Worm (Caenorhabditis elegans) whole organism, L2 larva: ENCODE results near the gene ebp-2.

Source experiments
- C34F6.9 ChIP-seq: fragments of 150-350 bp; optimal IDR thresholded peaks from 2 replicates; lab custom pipeline; 2014; ENCODE audit warnings: missing biosample characterization, missing genetic modification characterization
- F13H6.1 ChIP-seq: sonication (generic microtip); optimal IDR thresholded peaks from 2 replicates; lab custom pipeline; 2016; ENCODE audit warnings: missing genetic modification characterization, missing compliant biosample characterization
- R02D3.7 ChIP-seq: fragments of 150-350 bp; optimal IDR thresholded peaks from 2 replicates; lab custom pipeline; 2014; ENCODE audit warnings: missing biosample characterization, missing genetic modification characterization
- aly-2 ChIP-seq: fragments of 150-350 bp; optimal IDR thresholded peaks from 2 replicates; lab custom pipeline; 2014; ENCODE audit warnings: missing biosample characterization, missing genetic modification characterization
- ama-1 ChIP-seq: fragments of 150-350 bp; optimal IDR thresholded peaks from 2 replicates; lab custom pipeline; 2018; ENCODE audit warnings: inconsistent platforms
- blmp-1 ChIP-seq: sonication (generic microtip); optimal IDR thresholded peaks from 2 replicates; lab custom pipeline; 2017; ENCODE audit warnings: missing genetic modification characterization, mild to moderate bottlenecking, missing compliant biosample characterization, antibody characterized with exemption, moderate library complexity; ENCODE audit not compliant: insufficient read depth
- crh-2 ChIP-seq: sonication (generic microtip); optimal IDR thresholded peaks from 2 replicates; lab custom pipeline; 2017; ENCODE audit warnings: missing biosample characterization, missing genetic modification characterization
- egl-27 ChIP-seq: sonication (generic microtip); optimal IDR thresholded peaks from 3 replicates; lab custom pipeline; 2017; ENCODE audit warnings: missing biosample characterization, missing genetic modification reagents, missing genetic modification characterization
- elt-3 ChIP-seq: sonication (generic microtip); optimal IDR thresholded peaks from 2 replicates; lab custom pipeline; 2017; ENCODE audit warnings: missing biosample characterization, missing genetic modification characterization
- fos-1 ChIP-seq: fragments of 150-350 bp; optimal IDR thresholded peaks from 2 replicates; lab custom pipeline; 2014; ENCODE audit warnings: missing biosample characterization, missing genetic modification characterization
- lin-11 ChIP-seq: fragments of 150-350 bp; sonication (generic microtip); optimal IDR thresholded peaks from 2 replicates; lab custom pipeline; 2014; ENCODE audit warnings: missing biosample characterization, missing genetic modification characterization, inconsistent platforms, mixed read lengths
- lin-13 ChIP-seq: fragments of 150-350 bp; optimal IDR thresholded peaks from 2 replicates; lab custom pipeline; 2014; ENCODE audit warnings: missing biosample characterization, missing genetic modification reagents, missing genetic modification characterization
- lsy-2 ChIP-seq, 2 experiments: fragments of 150-350 bp in 1 of 2; sonication (generic microtip) in 1 of 2; optimal IDR thresholded peaks; 2 replicates each; lab custom pipeline; 2014 to 2017; ENCODE audit warnings: missing biosample characterization in 2 of 2, missing genetic modification characterization in 2 of 2
- mbf-1 ChIP-seq: sonication (generic microtip); optimal IDR thresholded peaks from 2 replicates; lab custom pipeline; 2017; ENCODE audit warnings: missing biosample characterization, missing genetic modification characterization
- nhr-11 ChIP-seq: fragments of 150-350 bp; optimal IDR thresholded peaks from 2 replicates; lab custom pipeline; 2014; ENCODE audit warnings: missing biosample characterization, missing genetic modification characterization
- nhr-12 ChIP-seq: fragments of 150-350 bp; optimal IDR thresholded peaks from 2 replicates; lab custom pipeline; 2014; ENCODE audit warnings: missing biosample characterization, missing genetic modification characterization
- nhr-129 ChIP-seq: fragments of 150-350 bp; optimal IDR thresholded peaks from 2 replicates; lab custom pipeline; 2014; ENCODE audit warnings: missing biosample characterization, missing genetic modification characterization
- nhr-21 ChIP-seq: fragments of 150-350 bp; optimal IDR thresholded peaks from 2 replicates; lab custom pipeline; 2014; ENCODE audit warnings: missing biosample characterization, missing genetic modification characterization
- nhr-23 ChIP-seq: fragments of 150-350 bp; optimal IDR thresholded peaks from 2 replicates; lab custom pipeline; 2014; ENCODE audit warnings: missing biosample characterization, missing genetic modification reagents, missing genetic modification characterization
- nhr-237 ChIP-seq: fragments of 150-350 bp; optimal IDR thresholded peaks from 2 replicates; lab custom pipeline; 2014; ENCODE audit warnings: missing biosample characterization, missing genetic modification characterization
- nhr-25 ChIP-seq: fragments of 150-350 bp; sonication (generic microtip); optimal IDR thresholded peaks from 3 replicates; lab custom pipeline; 2014; ENCODE audit warnings: missing biosample characterization, missing genetic modification characterization
- nhr-77 ChIP-seq: fragments of 150-350 bp; optimal IDR thresholded peaks from 2 replicates; lab custom pipeline; 2014; ENCODE audit warnings: missing biosample characterization, missing genetic modification characterization
- peb-1 ChIP-seq: fragments of 150-350 bp; optimal IDR thresholded peaks from 2 replicates; lab custom pipeline; 2014; ENCODE audit warnings: missing biosample characterization, missing genetic modification characterization
- sem-4 ChIP-seq: fragments of 150-350 bp; optimal IDR thresholded peaks from 2 replicates; lab custom pipeline; 2014; ENCODE audit warnings: missing biosample characterization, missing genetic modification reagents, missing genetic modification characterization
- skn-1 ChIP-seq: sonication (generic microtip); optimal IDR thresholded peaks from 2 replicates; lab custom pipeline; 2017; ENCODE audit warnings: missing biosample characterization, missing genetic modification characterization
- sma-3 ChIP-seq: sonication (generic microtip); optimal IDR thresholded peaks from 2 replicates; lab custom pipeline; 2016; ENCODE audit warnings: missing genetic modification reagents, missing genetic modification characterization, missing compliant biosample characterization
- sma-9 ChIP-seq, 2 experiments: fragments of 150-350 bp in 1 of 2; sonication (generic microtip) in 1 of 2; optimal IDR thresholded peaks; 2 replicates each; lab custom pipeline; 2014 to 2016; ENCODE audit warnings: missing genetic modification characterization in 2 of 2, mild to moderate bottlenecking in 1 of 2, missing biosample characterization in 1 of 2, missing compliant biosample characterization in 1 of 2, missing genetic modification reagents in 1 of 2, moderate library complexity in 1 of 2
- snpc-4 ChIP-seq: fragments of 150-350 bp; optimal IDR thresholded peaks from 2 replicates; lab custom pipeline; 2014; ENCODE audit warnings: missing biosample characterization, missing genetic modification characterization
- unc-39 ChIP-seq: fragments of 150-350 bp; optimal IDR thresholded peaks from 2 replicates; lab custom pipeline; 2014; ENCODE audit warnings: missing biosample characterization, missing genetic modification characterization
- unc-55 ChIP-seq: fragments of 150-350 bp; sonication (generic microtip); optimal IDR thresholded peaks from 3 replicates; lab custom pipeline; 2014; ENCODE audit warnings: missing biosample characterization, missing genetic modification reagents, missing genetic modification characterization

Gene ebp-2

DNA sequence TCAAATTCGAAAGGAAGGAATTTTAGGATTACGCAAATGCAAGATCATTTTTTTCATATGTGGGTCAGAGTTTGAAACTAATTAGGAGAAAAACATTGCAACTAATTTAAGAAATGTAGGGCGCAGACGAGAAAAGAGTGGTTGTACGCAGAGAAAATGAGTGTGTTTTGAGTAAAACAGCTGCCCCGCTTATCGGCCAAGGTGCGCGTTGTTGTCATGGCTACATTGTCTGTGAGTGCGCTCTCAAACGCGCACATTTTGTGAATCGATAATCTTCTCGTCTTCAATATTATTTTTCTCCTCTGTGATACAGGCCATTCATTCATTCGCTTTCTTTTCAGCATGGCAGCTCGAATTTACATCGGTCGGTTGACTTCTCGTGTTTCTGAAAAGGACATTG is 11.1 kb downstream of the ebp-2 start:
- TF ChIP-seq lin-11 = peak; percentile 43
- TF ChIP-seq aly-2 (tag; lab: Kevin White, UChicago) = no peak
- TF ChIP-seq, all 48 proteins: peak for 1

DNA sequence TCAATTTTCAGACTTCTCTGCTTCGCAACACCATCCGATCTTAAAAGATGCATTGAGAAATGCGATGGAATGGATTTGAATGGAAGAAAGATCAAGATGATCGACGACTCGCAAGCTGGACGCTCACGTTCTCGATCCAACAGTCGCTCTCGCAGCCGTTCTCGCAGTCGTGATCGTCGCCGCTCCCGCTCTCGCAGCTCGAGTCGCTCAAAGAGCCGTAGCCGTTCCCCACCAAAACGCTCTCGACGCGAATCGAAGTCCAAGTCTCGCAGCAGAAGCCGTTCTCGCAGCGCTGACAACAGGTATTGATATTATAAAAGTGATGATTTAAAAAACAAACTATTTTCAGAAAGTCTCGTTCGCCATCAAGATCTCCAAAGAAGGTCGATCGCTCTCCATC is 12.6 kb downstream of the ebp-2 start:
- TF ChIP-seq nhr-25 (tag; lab: Kevin White, UChicago) = no peak

DNA sequence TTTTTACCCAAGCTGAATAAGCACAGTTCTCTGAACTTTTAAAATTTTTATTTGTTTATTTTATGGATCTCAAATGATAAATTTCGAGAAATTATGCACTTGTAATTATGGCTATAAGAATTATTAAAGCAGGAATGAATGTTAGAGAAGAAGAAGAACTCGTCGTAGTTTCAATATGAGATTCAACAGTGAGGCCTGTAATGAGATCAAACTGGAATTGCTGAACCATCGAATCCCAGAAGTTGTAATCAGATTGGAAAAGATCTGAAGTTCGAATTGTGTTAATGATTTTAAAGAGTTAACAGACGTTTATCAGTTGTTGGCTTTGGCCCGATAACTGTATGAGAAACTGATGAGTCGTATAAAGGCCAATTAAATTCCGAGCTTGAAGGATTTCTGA is 13.2 kb downstream of the ebp-2 start:
- TF ChIP-seq nhr-77 (no peak), egl-27 (no peak)

DNA sequence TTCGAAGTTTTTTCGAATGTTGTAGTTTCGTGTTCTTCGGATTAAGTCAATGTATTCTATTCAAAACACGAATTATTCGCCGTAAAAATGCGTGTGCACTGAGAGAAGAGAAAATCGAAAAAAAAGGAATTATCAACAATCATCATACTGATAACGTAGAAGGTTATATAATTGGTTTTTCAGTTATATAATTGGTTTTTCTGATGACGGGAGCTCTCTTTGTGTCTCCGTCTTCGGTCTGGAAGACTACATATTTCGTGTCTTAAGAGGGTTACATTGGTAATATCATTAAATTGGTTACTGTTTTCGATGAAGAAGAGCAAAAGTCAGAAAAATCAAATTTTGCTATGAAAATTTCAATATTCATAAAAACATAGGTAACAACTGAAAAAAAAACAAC is 17.4 kb downstream of the ebp-2 start:
- TF ChIP-seq fos-1 (tag; lab: Kevin White, UChicago) (peak; percentile 52), crh-2 (no peak), skn-1 (tag; lab: Kevin White, UChicago) (peak; percentile 12), nhr-23 (tag; lab: Kevin White, UChicago) (no peak), elt-3 (tag; lab: Kevin White, UChicago) (no peak), peb-1 (tag; lab: Kevin White, UChicago) (no peak), lin-13 (GFP tag; lab: Kevin White, UChicago) (no peak)

DNA sequence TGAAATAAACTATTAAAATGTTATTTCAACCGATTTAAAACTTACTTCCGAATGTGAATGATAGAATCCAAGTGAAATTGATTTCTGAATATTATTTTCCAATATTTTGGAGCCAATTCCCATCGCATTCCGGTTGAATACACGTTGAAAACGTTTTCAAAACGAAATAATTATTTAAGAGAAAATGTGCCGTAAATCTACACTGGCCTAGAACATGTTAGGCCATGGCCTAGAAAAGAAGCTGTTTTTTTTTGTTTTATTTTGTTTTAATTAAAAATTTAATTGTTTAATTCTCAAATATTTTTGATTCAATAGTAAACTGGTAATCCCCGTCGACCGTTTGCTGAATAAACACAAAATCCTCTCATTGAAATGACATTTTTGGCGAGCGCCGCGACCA is 21.4 kb downstream of the ebp-2 start:
- TF ChIP-seq ama-1 (lab: Kevin White, UChicago) = no peak
- no peak for TF ChIP-seq aly-2 (tag; lab: Kevin White, UChicago)
- no peak for TF ChIP-seq lin-11
- TF ChIP-seq nhr-21 (tag; lab: Kevin White, UChicago) = no peak
- TF ChIP-seq nhr-12 (tag; lab: Kevin White, UChicago) = no peak
- no peak for TF ChIP-seq snpc-4 (tag; lab: Kevin White, UChicago)
- peak; percentile 32 for TF ChIP-seq unc-55 (GFP tag; lab: Kevin White, UChicago)
- no peak for TF ChIP-seq nhr-237 (tag; lab: Kevin White, UChicago)
- peak; percentile 14 for TF ChIP-seq R02D3.7 (tag; lab: Kevin White, UChicago)
- peak; percentile 15 for TF ChIP-seq sma-9 (GFP tag; optimal IDR thresholded peaks at IDR 0.05; lab: Kevin White, UChicago)
- TF ChIP-seq sma-9 (tag; optimal IDR thresholded peaks at IDR 0.05; lab: Kevin White, UChicago) = no peak

DNA sequence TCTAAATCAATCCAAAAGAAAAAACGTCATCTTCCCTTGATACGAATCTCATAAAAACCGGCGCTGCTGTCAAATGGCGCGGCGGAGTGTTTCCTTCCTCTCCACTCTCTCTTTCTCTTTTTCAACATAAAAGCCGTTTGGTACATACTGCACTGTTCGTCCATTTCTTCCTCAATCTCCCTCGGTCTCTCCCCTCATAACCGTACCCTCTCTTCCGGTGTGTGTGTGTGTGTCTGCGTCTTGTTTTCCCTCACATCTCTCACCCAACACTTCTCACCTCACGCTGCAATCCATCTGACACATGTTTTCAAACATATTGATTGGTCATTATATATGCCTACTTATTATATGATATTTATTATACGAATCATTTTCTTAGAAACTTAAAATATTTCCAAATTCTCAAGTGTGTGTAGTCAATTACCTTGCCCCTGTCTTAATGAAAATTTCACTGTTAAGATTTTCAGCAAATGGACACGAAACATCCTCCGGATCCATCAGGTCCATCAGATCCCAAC is 22.0 kb downstream of the ebp-2 start, which contains the start of the genes aars-1 and rga-1:
Gene aars-1, minus strand, starts transcription at position 71 of the 518 bp plus-strand sequence.
Gene rga-1, plus strand, starts transcription at position 468 of the 518 bp plus-strand sequence.
- no peak for TF ChIP-seq R02D3.7 (tag; lab: Kevin White, UChicago)
- peak; percentile 73 for TF ChIP-seq nhr-25 (tag; lab: Kevin White, UChicago)
- peak; percentile 75 for TF ChIP-seq F13H6.1 (tag; lab: Kevin White, UChicago)
- peak; percentile 77 for TF ChIP-seq sem-4
- no peak for TF ChIP-seq skn-1 (tag; lab: Kevin White, UChicago)
- peak; percentile 39 for TF ChIP-seq crh-2
- peak in 1 of 2 experiments; percentile 70 for TF ChIP-seq lsy-2 (tag; optimal IDR thresholded peaks at IDR 0.05; lab: Kevin White, UChicago)
- TF ChIP-seq mbf-1 = no peak
- TF ChIP-seq nhr-21 (tag; lab: Kevin White, UChicago) = peak; percentile 48
- peak; percentile 70 for TF ChIP-seq blmp-1 (tag; lab: Kevin White, UChicago)
- peak; percentile 40 for TF ChIP-seq sma-3 (GFP tag; lab: Kevin White, UChicago)
- peak; percentile 20 for TF ChIP-seq lin-13 (GFP tag; lab: Kevin White, UChicago)
- TF ChIP-seq unc-39 (tag; lab: Kevin White, UChicago) = no peak
- peak; percentile 83 for TF ChIP-seq sma-9 (GFP tag; optimal IDR thresholded peaks at IDR 0.05; lab: Kevin White, UChicago)
- TF ChIP-seq sma-9 (tag; optimal IDR thresholded peaks at IDR 0.05; lab: Kevin White, UChicago) = no peak
- peak; percentile 77 for TF ChIP-seq C34F6.9 (tag; lab: Kevin White, UChicago)
- peak; percentile 70 for TF ChIP-seq nhr-129 (tag; lab: Kevin White, UChicago)
- TF ChIP-seq nhr-11 = no peak
- peak; percentile 68 for TF ChIP-seq fos-1 (tag; lab: Kevin White, UChicago)
- no peak for TF ChIP-seq lin-11
- TF ChIP-seq unc-55 (GFP tag; lab: Kevin White, UChicago) = peak; percentile 50
- no peak for TF ChIP-seq egl-27
- no peak for TF ChIP-seq snpc-4 (tag; lab: Kevin White, UChicago)
